Worm (Caenorhabditis elegans): ENCODE measurements around the gene spr-1.

spr-1 gene

DNA sequence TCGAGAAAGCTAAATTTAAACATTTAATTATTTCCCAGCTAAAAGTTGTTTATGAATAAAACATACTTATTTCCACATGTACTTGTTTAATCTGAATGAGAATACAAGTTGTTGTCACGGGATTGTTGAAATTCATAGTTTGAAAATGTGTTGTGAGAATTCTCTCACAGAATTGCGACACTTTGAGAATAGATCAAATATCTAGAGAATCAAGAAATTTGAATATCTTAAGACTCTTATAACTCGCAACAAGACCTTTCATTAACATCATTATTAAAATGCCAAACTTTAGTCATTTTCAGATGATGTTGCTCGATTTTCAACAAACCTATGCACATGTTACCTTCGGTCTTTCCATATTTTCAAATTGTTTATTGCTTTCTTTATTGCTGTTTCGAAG, 26.2 kb downstream of the spr-1 start, which contains the start of gene str-90:
TSS of gene str-90 (plus strand) at position 301 of the 400 bp plus-strand sequence.
- TF ChIP-seq dpff-1 (tag; optimal IDR thresholded peaks at IDR 0.05) (no peak), K11D2.4 (GFP tag; IDR thresholded peaks at IDR 0.05) (no peak), ceh-40 (GFP tag; IDR thresholded peaks at IDR 0.05) (no peak), akir-1 (GFP tag; optimal IDR thresholded peaks at IDR 0.05) (no peak), chd-7 (tag; optimal IDR thresholded peaks at IDR 0.05) (no peak), tbx-9 (tag; optimal IDR thresholded peaks at IDR 0.05; ENCODE audit: borderline replicate concordance) (no peak), Y53F4B.3 (GFP tag; IDR thresholded peaks at IDR 0.05) (no peak), lag-1 (GFP tag; IDR thresholded peaks at IDR 0.05) (no peak), attf-5 (GFP tag; optimal IDR thresholded peaks at IDR 0.05) (no peak), lsy-27 (tag; optimal IDR thresholded peaks at IDR 0.05; ENCODE audit: borderline replicate concordance, insufficient read depth) (no peak)

DNA sequence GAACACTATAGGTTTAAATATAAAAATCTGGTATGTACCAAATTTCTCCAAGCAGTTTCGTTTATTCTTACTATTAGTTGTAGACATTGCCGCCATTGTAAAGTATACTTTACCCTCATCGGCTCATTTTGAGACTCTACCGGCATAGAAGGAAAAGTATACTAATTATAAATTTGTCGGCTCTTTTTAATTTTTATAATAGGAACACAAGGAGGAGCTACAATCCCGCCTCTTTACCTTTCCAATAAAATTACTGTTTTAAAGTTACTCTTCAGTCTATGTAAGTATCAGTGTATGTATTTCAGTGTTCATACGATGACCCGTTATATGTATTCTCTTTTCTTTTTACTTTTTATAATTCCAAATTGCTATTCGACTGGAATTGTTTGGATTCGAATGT, 29.8 kb downstream of the spr-1 start, which contains the start of gene sdz-23:
TSS of gene sdz-23 (plus strand) at position 301 of the 400 bp plus-strand sequence.
- no peak for TF ChIP-seq Y53F4B.3 (GFP tag; IDR thresholded peaks at IDR 0.05)
- no peak for TF ChIP-seq die-1 (tag; optimal IDR thresholded peaks at IDR 0.05)
- TF ChIP-seq ZK185.1 (tag; optimal IDR thresholded peaks at IDR 0.05; ENCODE audit: poor library complexity, severe bottlenecking), result no peak
- TF ChIP-seq lsl-1 (GFP tag; optimal IDR thresholded peaks at IDR 0.05), result no peak
- TF ChIP-seq egl-44 (GFP tag; IDR thresholded peaks at IDR 0.05), result no peak
- TF ChIP-seq nfya-2 (GFP tag; IDR thresholded peaks at IDR 0.05), result no peak
- no peak for TF ChIP-seq madf-10 (tag; optimal IDR thresholded peaks at IDR 0.05)
- TF ChIP-seq ztf-28 (GFP tag; IDR thresholded peaks at IDR 0.05), result no peak
- TF ChIP-seq rec-8 (tag; optimal IDR thresholded peaks at IDR 0.05), result no peak
- TF ChIP-seq snpc-3.4 (tag; optimal IDR thresholded peaks at IDR 0.05), result no peak
- TF ChIP-seq nhr-120 (GFP tag; IDR thresholded peaks at IDR 0.05), result no peak
- TF ChIP-seq B0035.1 (tag; optimal IDR thresholded peaks at IDR 0.05), result no peak

- no peak for TF ChIP-seq bed-1 (GFP tag; IDR thresholded peaks at IDR 0.05)
- TF ChIP-seq B0019.2 (GFP tag; conservative IDR thresholded peaks at IDR 0.05), result no peak
- TF ChIP-seq egrh-3 (GFP tag; IDR thresholded peaks at IDR 0.05), result no peak
- TF ChIP-seq Y56A3A.18 (GFP tag; IDR thresholded peaks at IDR 0.05), result no peak
- no peak for TF ChIP-seq ceh-40 (GFP tag; IDR thresholded peaks at IDR 0.05)
- TF ChIP-seq F37B4.10 (GFP tag; IDR thresholded peaks at IDR 0.05), result no peak
- no peak for TF ChIP-seq ztf-3 (GFP tag; optimal IDR thresholded peaks at IDR 0.05)
- no peak for TF ChIP-seq snpc-4 (GFP tag; optimal IDR thresholded peaks at IDR 0.05)
- no peak for TF ChIP-seq snpc-4 (tag; optimal IDR thresholded peaks at IDR 0.05)
- TF ChIP-seq athp-1 (tag; optimal IDR thresholded peaks at IDR 0.05), result no peak
- TF ChIP-seq lsy-27 (tag; optimal IDR thresholded peaks at IDR 0.05; ENCODE audit: borderline replicate concordance, insufficient read depth), result no peak
- no peak for TF ChIP-seq rcor-1 (GFP tag; IDR thresholded peaks at IDR 0.05)
- TF ChIP-seq egl-44 (GFP tag; IDR thresholded peaks at IDR 0.05), result no peak
- no peak for TF ChIP-seq mes-4 (tag; optimal IDR thresholded peaks at IDR 0.05)
- TF ChIP-seq ZK185.1 (tag; optimal IDR thresholded peaks at IDR 0.05; ENCODE audit: poor library complexity, severe bottlenecking), result no peak
- TF ChIP-seq sptf-2 (GFP tag; optimal IDR thresholded peaks at IDR 0.05), result no peak
Measured at ce11 chrV:8098239-8098638, 30.9 kb downstream of the spr-1 start, which contains the start of gene str-145. TSS of gene str-145 (minus strand) at chrV:8098339.

DNA sequence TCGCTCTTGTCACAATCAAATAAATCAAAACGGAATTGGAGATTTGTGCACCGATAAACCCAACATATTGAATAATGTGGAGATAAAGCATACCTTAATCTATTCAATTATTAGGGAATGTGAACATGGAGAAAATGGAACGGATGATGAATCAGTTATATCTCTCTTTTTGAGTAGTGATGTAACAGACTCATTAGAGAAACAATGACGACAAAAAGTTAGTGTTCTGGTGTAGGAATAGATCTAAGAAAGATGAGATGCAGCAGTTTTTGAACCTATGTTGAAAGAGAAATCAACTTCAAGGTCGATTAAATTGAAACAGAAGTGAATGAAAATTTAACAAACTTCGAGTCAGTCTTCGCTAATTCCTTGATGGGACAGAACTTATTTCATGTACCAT, 33.8 kb downstream of the spr-1 start, which contains the start of gene str-146:
TSS of gene str-146 (minus strand) at position 101 of the 400 bp plus-strand sequence.
- TF ChIP-seq pha-4 (tag; optimal IDR thresholded peaks at IDR 0.05) (no peak), bed-2 (GFP tag; IDR thresholded peaks at IDR 0.05) (no peak), rec-8 (tag; optimal IDR thresholded peaks at IDR 0.05) (no peak), C06A6.2 (GFP tag; conservative IDR thresholded peaks at IDR 0.05) (no peak), Y53G8AR.9 (GFP tag; conservative IDR thresholded peaks at IDR 0.05) (no peak), somi-1 (GFP tag; optimal IDR thresholded peaks at IDR 0.05) (no peak), madf-6 (GFP tag; IDR thresholded peaks at IDR 0.05) (no peak), aptf-2 (GFP tag; conservative IDR thresholded peaks at IDR 0.05) (no peak), F49E8.2 (tag; optimal IDR thresholded peaks at IDR 0.05; ENCODE audit: insufficient read depth) (no peak), dpl-1 (GFP tag; optimal IDR thresholded peaks at IDR 0.05) (no peak), F57A8.1 (GFP tag; optimal IDR thresholded peaks at IDR 0.05) (no peak), zim-3 (tag; optimal IDR thresholded peaks at IDR 0.05) (no peak), F37B4.10 (GFP tag; IDR thresholded peaks at IDR 0.05) (no peak), B0019.2 (GFP tag; conservative IDR thresholded peaks at IDR 0.05) (no peak), hsf-1 (GFP tag; IDR thresholded peaks at IDR 0.05) (no peak)
